Fruit fly (Drosophila melanogaster) whole organism, wandering third instar larva: Measurements from ENCODE around the gene Zcchc7.

Source experiments
- Abd-B ChIP-seq: fragments of >200 bp; optimal IDR thresholded peaks from 2 replicates; lab custom pipeline; 2017; ENCODE audit warnings: missing biosample characterization, missing genetic modification characterization
- CG32264 ChIP-seq: fragments of 200-800 bp; sonication (Bioruptor generic); optimal IDR thresholded peaks from 2 replicates; lab custom pipeline; 2016; ENCODE audit warnings: missing biosample characterization, missing genetic modification characterization
- CG9705 ChIP-seq: fragments of 200-800 bp; sonication (Bioruptor generic); optimal IDR thresholded peaks from 2 replicates; lab custom pipeline; 2018; ENCODE audit warnings: missing biosample characterization, mild to moderate bottlenecking, missing genetic modification characterization
- CrebA ChIP-seq: fragments of 200-800 bp; sonication (Bioruptor generic); optimal IDR thresholded peaks from 2 replicates; lab custom pipeline; 2016; ENCODE audit warnings: missing biosample characterization, mild to moderate bottlenecking, missing genetic modification characterization, borderline replicate concordance
- Dfd ChIP-seq: fragments of >200 bp; optimal IDR thresholded peaks from 2 replicates; lab custom pipeline; 2017; ENCODE audit warnings: missing biosample characterization, missing genetic modification characterization
- HLH106 ChIP-seq: fragments of 200-800 bp; optimal IDR thresholded peaks from 3 replicates; lab custom pipeline; 2019; ENCODE audit warnings: missing biosample characterization, mild to moderate bottlenecking, missing genetic modification characterization, moderate library complexity
- Hnf4 ChIP-seq: fragments of 200-800 bp; sonication (Bioruptor generic); optimal IDR thresholded peaks from 2 replicates; lab custom pipeline; 2016; ENCODE audit warnings: missing biosample characterization, mild to moderate bottlenecking, missing genetic modification characterization
- Hr78 ChIP-seq: fragments of >200 bp; optimal IDR thresholded peaks from 2 replicates; lab custom pipeline; 2017; ENCODE audit warnings: missing biosample characterization, missing genetic modification characterization
- Hr83 ChIP-seq: fragments of 200-300 bp; sonication (Bioruptor generic); optimal IDR thresholded peaks from 2 replicates; lab custom pipeline; 2016; ENCODE audit warnings: missing biosample characterization, mild to moderate bottlenecking, missing genetic modification characterization, moderate library complexity; ENCODE audit not compliant: poor library complexity, severe bottlenecking
- Jra ChIP-seq: sonication (Bioruptor generic); optimal IDR thresholded peaks from 2 replicates; lab custom pipeline; 2016; ENCODE audit warnings: missing biosample characterization, missing genetic modification characterization
- Mio ChIP-seq: sonication (Bioruptor generic); optimal IDR thresholded peaks from 2 replicates; lab custom pipeline; 2016; ENCODE audit warnings: missing biosample characterization, missing genetic modification characterization
- N ChIP-seq: fragments of >200 bp; optimal IDR thresholded peaks from 2 replicates; lab custom pipeline; 2018; ENCODE audit warnings: missing biosample characterization, missing external identifiers, missing genetic modification characterization
- OdsH ChIP-seq: fragments of 200-800 bp; sonication (Bioruptor generic); optimal IDR thresholded peaks from 2 replicates; lab custom pipeline; 2016; ENCODE audit warnings: missing biosample characterization, mild to moderate bottlenecking, missing genetic modification characterization
- Rel ChIP-seq, 2 experiments: fragments of 200-800 bp; sonication (Bioruptor generic) in 1 of 2; optimal IDR thresholded peaks; 2 replicates in 1 of 2; 3 replicates in 1 of 2; lab custom pipeline; 2016 to 2019; ENCODE audit warnings: mild to moderate bottlenecking in 2 of 2, missing biosample characterization in 2 of 2, missing genetic modification characterization in 2 of 2, moderate library complexity in 1 of 2
- Sp1 ChIP-seq: fragments of 200-800 bp; sonication (Bioruptor generic); optimal IDR thresholded peaks from 3 replicates; lab custom pipeline; 2019; ENCODE audit warnings: missing biosample characterization, mild to moderate bottlenecking, missing genetic modification characterization, moderate library complexity
- Vsx2 ChIP-seq: fragments of 200-300, 225-300 bp; sonication (Bioruptor generic); optimal IDR thresholded peaks from 2 replicates; lab custom pipeline; 2018; ENCODE audit warnings: missing biosample characterization, missing genetic modification characterization; ENCODE audit not compliant: partially characterized antibody
- br ChIP-seq: fragments of 200-800 bp; sonication (Bioruptor generic); optimal IDR thresholded peaks from 2 replicates; lab custom pipeline; 2016; ENCODE audit warnings: missing biosample characterization, missing genetic modification characterization
- brk ChIP-seq: fragments of 200-800 bp; sonication (Bioruptor generic); optimal IDR thresholded peaks from 2 replicates; lab custom pipeline; 2016; ENCODE audit warnings: missing biosample characterization, mild to moderate bottlenecking, missing genetic modification characterization
- dl ChIP-seq, 2 experiments: fragments of 175-275, 200-275 bp in 1 of 2; fragments of 200-275 bp in 1 of 2; sonication (Bioruptor generic); optimal IDR thresholded peaks; lab custom pipeline; 2018; ENCODE audit warnings: mild to moderate bottlenecking in 2 of 2, missing biosample characterization in 2 of 2, missing genetic modification characterization in 2 of 2, moderate library complexity in 2 of 2; ENCODE audit not compliant: partially characterized antibody in 2 of 2, insufficient read depth in 1 of 2
- dmrt93B ChIP-seq: fragments of 200-800 bp; sonication (Bioruptor generic); optimal IDR thresholded peaks from 2 replicates; lab custom pipeline; 2018; ENCODE audit warnings: missing biosample characterization, mild to moderate bottlenecking, missing genetic modification characterization
- dsf ChIP-seq: sonication (Bioruptor generic); optimal IDR thresholded peaks from 2 replicates; lab custom pipeline; 2016; ENCODE audit warnings: missing biosample characterization, missing genetic modification characterization, borderline replicate concordance
- ey ChIP-seq: fragments of 200-800 bp; sonication (Bioruptor generic); optimal IDR thresholded peaks from 2 replicates; lab custom pipeline; 2016; ENCODE audit warnings: missing biosample characterization, missing genetic modification characterization
- foxo ChIP-seq, 2 experiments: fragments of 200-800 bp; sonication (Bioruptor generic); optimal IDR thresholded peaks; 2 replicates in 1 of 2; 3 replicates in 1 of 2; lab custom pipeline; 2016 to 2017; ENCODE audit warnings: missing biosample characterization in 2 of 2, missing genetic modification characterization in 2 of 2
- h ChIP-seq: fragments of 200-800 bp; sonication (Bioruptor generic); optimal IDR thresholded peaks from 3 replicates; lab custom pipeline; 2016; ENCODE audit warnings: missing biosample characterization, mild to moderate bottlenecking, missing genetic modification characterization
- jim ChIP-seq: fragments of 175-275, 200-325 bp; sonication (Bioruptor generic); optimal IDR thresholded peaks from 2 replicates; lab custom pipeline; 2016; ENCODE audit warnings: missing biosample characterization, mild to moderate bottlenecking, missing genetic modification characterization
- pan ChIP-seq: fragments of >200 bp; optimal IDR thresholded peaks from 2 replicates; lab custom pipeline; 2017
- psq ChIP-seq: fragments of 200-800 bp; sonication (Bioruptor generic); optimal IDR thresholded peaks from 3 replicates; lab custom pipeline; 2017; ENCODE audit warnings: missing biosample characterization, mild to moderate bottlenecking, missing genetic modification characterization, moderate library complexity
- rgr ChIP-seq: fragments of 200-800 bp; sonication (Bioruptor generic); optimal IDR thresholded peaks from 3 replicates; lab custom pipeline; 2016; ENCODE audit warnings: missing biosample characterization, mild to moderate bottlenecking, missing genetic modification characterization
- sage ChIP-seq: fragments of 200-800 bp; sonication (Bioruptor generic); optimal IDR thresholded peaks from 2 replicates; lab custom pipeline; 2016; ENCODE audit warnings: missing biosample characterization, mild to moderate bottlenecking, missing genetic modification characterization
- sv ChIP-seq: fragments of 200-800 bp; sonication (Bioruptor generic); optimal IDR thresholded peaks from 3 replicates; lab custom pipeline; 2016; ENCODE audit warnings: missing biosample characterization, missing genetic modification characterization
- tai ChIP-seq: sonication (Bioruptor generic); optimal IDR thresholded peaks from 2 replicates; lab custom pipeline; 2016; ENCODE audit warnings: missing biosample characterization, missing genetic modification characterization
- usp ChIP-seq: fragments of >200 bp; optimal IDR thresholded peaks from 2 replicates; lab custom pipeline; 2017; ENCODE audit warnings: missing biosample characterization, missing genetic modification characterization
- woc ChIP-seq: sonication (Bioruptor generic); optimal IDR thresholded peaks from 2 replicates; lab custom pipeline; 2016; ENCODE audit warnings: missing biosample characterization, mild to moderate bottlenecking, missing genetic modification characterization

Zcchc7 gene

DNA sequence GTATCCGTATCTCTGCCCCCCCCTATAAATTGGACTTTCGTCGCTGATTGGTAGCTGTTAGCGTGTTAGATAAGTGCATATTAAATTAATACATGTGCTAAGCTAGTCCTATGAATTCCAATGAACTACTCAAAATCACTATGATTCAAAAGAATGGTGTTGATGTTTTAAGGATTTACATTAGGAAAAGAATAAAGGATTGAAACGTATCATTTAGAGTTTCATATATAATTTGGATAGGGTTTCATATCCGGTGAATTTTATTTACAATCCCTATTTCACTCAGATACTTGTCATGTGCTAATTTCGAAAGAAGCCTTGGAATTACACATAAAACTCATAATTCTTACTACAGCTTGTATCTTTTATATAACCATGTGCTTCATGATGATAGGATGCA is 15.1 kb downstream of the Zcchc7 start, which contains the start of gene CG13029:
TSS of gene CG13029 (plus strand) at position 301 of the 400 bp plus-strand sequence.
- no peak for TF ChIP-seq Rel (GFP tag; optimal IDR thresholded peaks at IDR 0.05; lab: Kevin White, UChicago)
- TF ChIP-seq Rel (tag; optimal IDR thresholded peaks at IDR 0.05; lab: Kevin White, UChicago) = no peak
- no peak for TF ChIP-seq Sp1 (GFP tag; lab: Kevin White, UChicago)
- no peak for TF ChIP-seq CrebA (GFP tag; lab: Kevin White, UChicago)
- TF ChIP-seq N (GFP tag; lab: Kevin White, UChicago) = no peak
- TF ChIP-seq usp (GFP tag; lab: Kevin White, UChicago) = no peak
- no peak for TF ChIP-seq pan (lab: Kevin White, UChicago)
- no peak for TF ChIP-seq dsf
- TF ChIP-seq Hr78 = no peak
- no peak for TF ChIP-seq woc (GFP tag; lab: Kevin White, UChicago)
- no peak for TF ChIP-seq dl (GFP tag; optimal IDR thresholded peaks at IDR 0.05; lab: Kevin White, UChicago; ENCODE audit: insufficient read depth in 1 of 2, partially characterized antibody in 2 of 2)
- TF ChIP-seq HLH106 = no peak
- TF ChIP-seq sv (GFP tag; lab: Kevin White, UChicago) = no peak
- no peak for TF ChIP-seq tai
- no peak for TF ChIP-seq foxo (GFP tag; optimal IDR thresholded peaks at IDR 0.05; lab: Kevin White, UChicago)
- TF ChIP-seq CG9705 (GFP tag; lab: Kevin White, UChicago) = no peak
- TF ChIP-seq psq (GFP tag; lab: Kevin White, UChicago) = no peak
- TF ChIP-seq sage (GFP tag; lab: Kevin White, UChicago) = no peak
- no peak for TF ChIP-seq Jra
- TF ChIP-seq rgr (GFP tag; lab: Kevin White, UChicago) = no peak
- no peak for TF ChIP-seq Abd-B (GFP tag; lab: Kevin White, UChicago)

DNA sequence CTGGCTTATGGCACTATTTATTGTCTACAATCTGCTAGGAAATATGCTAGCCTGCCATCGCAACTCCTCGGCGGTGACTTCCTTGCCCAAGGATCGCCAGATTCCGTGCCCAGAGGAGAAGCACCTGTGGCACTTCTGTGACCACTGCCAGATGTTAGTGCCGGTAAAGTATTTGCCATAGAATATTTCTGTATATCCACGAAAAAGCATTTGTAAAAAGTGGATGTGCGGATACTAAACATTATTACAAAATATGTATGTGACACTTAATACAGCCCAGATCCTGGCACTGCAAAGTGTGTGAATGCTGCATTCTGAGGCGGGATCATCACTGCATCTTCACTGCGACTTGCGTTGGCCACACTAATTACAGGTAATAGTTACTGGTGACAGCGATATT is 15.7 kb downstream of the Zcchc7 start:
- TF ChIP-seq Hr78 (no peak), Abd-B (GFP tag; lab: Kevin White, UChicago) (no peak), Hr83 (GFP tag; lab: Kevin White, UChicago) (no peak), ey (no peak), Vsx2 (no peak)

DNA sequence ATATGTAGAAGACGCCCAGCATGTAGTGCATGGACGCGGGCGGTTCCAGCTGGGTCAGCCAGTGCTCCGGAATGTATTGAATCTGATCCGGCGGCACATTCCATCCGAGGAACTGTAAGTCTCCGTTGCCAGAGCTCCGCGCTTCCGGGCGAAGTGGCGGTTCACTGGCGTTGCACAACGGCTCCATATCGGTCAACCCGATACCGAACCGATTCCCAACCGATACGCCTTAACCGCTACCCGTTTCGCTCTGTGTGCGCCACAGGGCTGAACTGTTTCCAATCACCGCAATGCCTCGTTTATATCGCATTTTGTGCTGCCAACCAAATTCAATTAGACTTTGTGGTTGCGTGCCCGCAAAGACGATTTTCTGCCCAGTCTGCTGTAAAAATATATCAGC is 17.1 kb downstream of the Zcchc7 start, which contains the start of gene Rh4:
TSS of gene Rh4 (minus strand) at position 234 of the 400 bp plus-strand sequence.
- TF ChIP-seq h (GFP tag; lab: Kevin White, UChicago) (no peak), Hnf4 (GFP tag; lab: Kevin White, UChicago) (no peak), CG9705 (GFP tag; lab: Kevin White, UChicago) (no peak), CG32264 (no peak), jim (GFP tag; lab: Kevin White, UChicago) (no peak), Vsx2 (no peak), dl (GFP tag; optimal IDR thresholded peaks at IDR 0.05; lab: Kevin White, UChicago; ENCODE audit: insufficient read depth in 1 of 2, partially characterized antibody in 2 of 2) (no peak)

DNA sequence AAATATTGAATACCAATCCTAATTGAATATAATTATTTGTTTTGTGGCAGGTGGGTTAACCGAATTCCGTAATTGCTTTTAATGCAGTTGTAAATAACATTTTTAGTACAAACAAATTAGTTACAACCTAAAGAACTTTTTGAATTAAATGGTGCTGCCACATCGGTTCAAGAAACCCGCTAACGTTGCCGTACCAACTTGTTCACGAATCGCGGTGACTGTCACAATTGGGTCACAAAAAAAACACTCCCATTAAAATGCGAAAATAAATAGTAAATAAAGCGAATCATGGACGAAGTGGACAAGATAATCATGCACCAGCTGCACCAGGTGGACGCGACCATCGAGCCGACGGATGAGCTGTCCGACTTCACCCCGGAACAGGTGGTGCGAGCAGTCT is 17.8 kb downstream of the Zcchc7 start, which contains the start of gene CG9951:
TSS of gene CG9951 (plus strand) at position 207 of the 400 bp plus-strand sequence.
- TF ChIP-seq dsf = no peak
- no peak for TF ChIP-seq pan (lab: Kevin White, UChicago)
- no peak for TF ChIP-seq tai
- TF ChIP-seq Hr78 = no peak
- no peak for TF ChIP-seq OdsH (GFP tag; lab: Kevin White, UChicago)
- TF ChIP-seq N (GFP tag; lab: Kevin White, UChicago) = no peak
- TF ChIP-seq Rel (GFP tag; optimal IDR thresholded peaks at IDR 0.05; lab: Kevin White, UChicago) = no peak
- no peak for TF ChIP-seq Rel (tag; optimal IDR thresholded peaks at IDR 0.05; lab: Kevin White, UChicago)
- no peak for TF ChIP-seq brk (GFP tag; lab: Kevin White, UChicago)
- no peak for TF ChIP-seq sage (GFP tag; lab: Kevin White, UChicago)
- TF ChIP-seq Dfd = no peak
- TF ChIP-seq h (GFP tag; lab: Kevin White, UChicago) = no peak
- TF ChIP-seq dmrt93B (GFP tag; lab: Kevin White, UChicago) = no peak
- TF ChIP-seq Sp1 (GFP tag; lab: Kevin White, UChicago) = no peak
- no peak for TF ChIP-seq psq (GFP tag; lab: Kevin White, UChicago)
- no peak for TF ChIP-seq br (GFP tag; lab: Kevin White, UChicago)
- TF ChIP-seq Mio (GFP tag; lab: Kevin White, UChicago) = no peak
- TF ChIP-seq Vsx2 = no peak
